Worm (Caenorhabditis elegans) whole organism, young adult: ENCODE results near the gene R12C12.6.
A peak's percentile ranks its signal among the peaks of the same experiment; 100 is the strongest.

Source experiments
- fkh-3 ChIP-seq: sonication (generic microtip); optimal IDR thresholded peaks from 2 replicates; lab custom pipeline; 2016; ENCODE audit warnings: mild to moderate bottlenecking, missing genetic modification characterization, missing compliant biosample characterization
- unc-130 ChIP-seq: sonication (generic microtip); optimal IDR thresholded peaks from 2 replicates; lab custom pipeline; 2016; ENCODE audit warnings: missing genetic modification reagents, missing genetic modification characterization, missing compliant biosample characterization

DNA sequence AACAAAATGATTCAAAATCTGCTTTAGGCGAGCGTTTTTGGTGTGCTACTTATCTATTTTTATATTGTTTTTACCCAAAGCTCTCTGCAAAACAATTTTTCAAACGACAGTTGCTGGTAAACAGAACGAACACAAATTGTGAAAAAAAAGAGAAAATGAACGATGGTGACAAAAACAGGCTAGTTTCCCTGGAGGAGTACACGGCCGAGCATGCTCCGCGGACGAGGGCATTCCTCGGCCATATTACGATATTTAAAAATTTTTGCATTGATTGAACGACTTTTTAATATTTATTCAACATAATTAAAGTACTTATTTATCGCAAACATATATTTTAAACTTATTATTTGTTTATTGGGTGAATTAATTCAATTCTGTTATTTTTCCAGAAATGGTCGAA is 49.8 kb upstream of the R12C12.6 start, which contains the start of the genes tpp-2 and rbbp-5:
- TF ChIP-seq unc-130 (GFP tag; lab: Kevin White, UChicago), result peak; percentile 55
- TF ChIP-seq fkh-3 (tag; lab: Kevin White, UChicago), result no peak
